Fruit fly (Drosophila melanogaster) whole organism, embryonic: ENCODE measurements around the gene CG11970.

Source experiments
- Antp ChIP-seq: fragments of 200-800 bp; sonication (Bioruptor generic); optimal IDR thresholded peaks from 3 replicates; lab custom pipeline; 2016; ENCODE audit warnings: missing biosample characterization, missing genetic modification characterization
- CG10431 ChIP-seq: fragments of 200-800 bp; sonication (Bioruptor generic); optimal IDR thresholded peaks from 3 replicates; lab custom pipeline; 2018; ENCODE audit warnings: missing biosample characterization, mild to moderate bottlenecking, missing genetic modification characterization
- CG11695 ChIP-seq: fragments of 200-800 bp; sonication (Bioruptor generic); IDR thresholded peaks from 3 replicates; pipeline ENCODE4 v1.3.6; 2022; ENCODE audit warnings: missing biosample characterization, missing genetic modification characterization
- CG12391 ChIP-seq: fragments of 200-800 bp; sonication (Bioruptor generic); optimal IDR thresholded peaks from 3 replicates; lab custom pipeline; 2018; ENCODE audit warnings: missing biosample characterization, mild to moderate bottlenecking, missing genetic modification characterization, moderate library complexity
- CG12744 ChIP-seq: fragments of 200-800 bp; sonication (Bioruptor generic); optimal IDR thresholded peaks from 2 replicates; lab custom pipeline; 2016; ENCODE audit warnings: missing biosample characterization, missing genetic modification characterization
- CG14710 ChIP-seq: fragments of 200-800 bp; sonication (Bioruptor generic); optimal IDR thresholded peaks from 3 replicates; lab custom pipeline; 2019; ENCODE audit warnings: missing biosample characterization, mild to moderate bottlenecking, missing genetic modification characterization, moderate library complexity
- CG15269 ChIP-seq: fragments of 200-800 bp; sonication (Bioruptor generic); optimal IDR thresholded peaks from 2 replicates; lab custom pipeline; 2018; ENCODE audit warnings: missing biosample characterization, mild to moderate bottlenecking, missing genetic modification characterization, moderate library complexity
- CG15601 ChIP-seq: fragments of 200-800 bp; sonication (Bioruptor generic); optimal IDR thresholded peaks from 3 replicates; lab custom pipeline; 2019; ENCODE audit warnings: missing biosample characterization, mild to moderate bottlenecking, missing genetic modification characterization, moderate library complexity
- CG1602 ChIP-seq: fragments of 200-800 bp; sonication (Bioruptor generic); optimal IDR thresholded peaks from 3 replicates; lab custom pipeline; 2016; ENCODE audit warnings: missing biosample characterization, missing genetic modification characterization
- CG17328 ChIP-seq: fragments of 200-800 bp; sonication (Bioruptor generic); IDR thresholded peaks from 2 replicates; pipeline ENCODE4 v1.3.6; 2022; ENCODE audit warnings: missing biosample characterization, missing genetic modification characterization
- CG17361 ChIP-seq: fragments of 200-800 bp; sonication (Bioruptor generic); IDR thresholded peaks from 3 replicates; pipeline ENCODE4 v1.3.6; 2022; ENCODE audit warnings: missing biosample characterization, missing genetic modification characterization
- CG2120 ChIP-seq: fragments of 200-800 bp; sonication (Bioruptor generic); optimal IDR thresholded peaks from 3 replicates; lab custom pipeline; 2016; ENCODE audit warnings: missing biosample characterization, missing genetic modification characterization
- CG2712 ChIP-seq: fragments of 200-800 bp; optimal IDR thresholded peaks from 3 replicates; lab custom pipeline; 2019; ENCODE audit warnings: missing biosample characterization, mild to moderate bottlenecking, missing genetic modification characterization, moderate library complexity
- CG30020 ChIP-seq: fragments of 200-800 bp; optimal IDR thresholded peaks from 2 replicates; lab custom pipeline; 2019; ENCODE audit warnings: missing biosample characterization, mild to moderate bottlenecking, missing genetic modification characterization, moderate library complexity
- CG3065 ChIP-seq: fragments of 200-800 bp; sonication (Bioruptor generic); optimal IDR thresholded peaks from 2 replicates; lab custom pipeline; 2016; ENCODE audit warnings: missing biosample characterization, missing genetic modification characterization
- CG5245 ChIP-seq: fragments of 200-800 bp; sonication (Bioruptor generic); optimal IDR thresholded peaks from 3 replicates; lab custom pipeline; 2016; ENCODE audit warnings: missing biosample characterization, missing genetic modification characterization
- CG6254 ChIP-seq: fragments of 200-800 bp; sonication (Bioruptor generic); optimal IDR thresholded peaks from 3 replicates; lab custom pipeline; 2017; ENCODE audit warnings: mild to moderate bottlenecking, missing biosample characterization, missing genetic modification reagents, missing genetic modification characterization
- CG7372 ChIP-seq: fragments of 200-800 bp; sonication (Bioruptor generic); IDR thresholded peaks from 2 replicates; pipeline ENCODE4 v1.3.6; 2022; ENCODE audit warnings: missing biosample characterization, missing genetic modification characterization
- CoRest ChIP-seq: fragments of 200-800 bp; sonication (Bioruptor generic); optimal IDR thresholded peaks from 3 replicates; lab custom pipeline; 2018; ENCODE audit warnings: missing biosample characterization, mild to moderate bottlenecking, missing genetic modification characterization, moderate library complexity
- D ChIP-seq, 2 experiments: fragments of 200-800 bp in 1 of 2; fragments of >200 bp in 1 of 2; sonication (Bioruptor generic) in 1 of 2; optimal IDR thresholded peaks; 2 replicates in 1 of 2; 3 replicates in 1 of 2; lab custom pipeline; 2017; ENCODE audit warnings: mild to moderate bottlenecking in 1 of 2, missing biosample characterization in 1 of 2, missing genetic modification characterization in 1 of 2, missing genetic modification reagents in 1 of 2
- D19A ChIP-seq: fragments of 200-800 bp; optimal IDR thresholded peaks from 3 replicates; lab custom pipeline; 2019; ENCODE audit warnings: missing biosample characterization, mild to moderate bottlenecking, missing genetic modification characterization, moderate library complexity
- Gug ChIP-seq: fragments of 200-800 bp; sonication (Bioruptor generic); IDR thresholded peaks from 4 replicates; pipeline ENCODE4 v1.3.6; 2022; ENCODE audit warnings: missing biosample characterization, missing genetic modification characterization
- HHEX ChIP-seq: fragments of 200-800 bp; sonication (Bioruptor generic); optimal IDR thresholded peaks from 3 replicates; lab custom pipeline; 2017; ENCODE audit warnings: missing biosample characterization, mild to moderate bottlenecking, missing genetic modification characterization, missing genetic modification reagents
- HLH3B ChIP-seq: fragments of 200-800 bp; sonication (Bioruptor generic); IDR thresholded peaks from 2 replicates; pipeline ENCODE4 v1.3.6; 2022; ENCODE audit warnings: missing biosample characterization, missing genetic modification characterization
- Myb ChIP-seq: fragments of 200-800 bp; sonication (Bioruptor generic); optimal IDR thresholded peaks from 2 replicates; lab custom pipeline; 2016; ENCODE audit warnings: missing biosample characterization, missing genetic modification characterization
- Nf-YA ChIP-seq: fragments of 200-800 bp; sonication (Bioruptor generic); IDR thresholded peaks from 2 replicates; pipeline ENCODE4 v1.3.6; 2022; ENCODE audit warnings: missing biosample characterization, missing genetic modification characterization
- Nf-YB ChIP-seq: fragments of 200-800 bp; sonication (Bioruptor generic); optimal IDR thresholded peaks from 3 replicates; lab custom pipeline; 2019; ENCODE audit warnings: missing biosample characterization, mild to moderate bottlenecking, missing genetic modification characterization, moderate library complexity
- PHDP ChIP-seq: fragments of 200-800 bp; sonication (Bioruptor generic); optimal IDR thresholded peaks from 3 replicates; lab custom pipeline; 2018; ENCODE audit warnings: missing biosample characterization, mild to moderate bottlenecking, missing genetic modification characterization, moderate library complexity
- Ptx1 ChIP-seq: fragments of 200-800 bp; sonication (Bioruptor generic); IDR thresholded peaks from 2 replicates; pipeline ENCODE4 v1.3.6; 2022; ENCODE audit warnings: missing biosample characterization, missing genetic modification characterization
- Sox100B ChIP-seq: fragments of 200-800 bp; sonication (Bioruptor generic); optimal IDR thresholded peaks from 3 replicates; lab custom pipeline; 2018; ENCODE audit warnings: missing biosample characterization, mild to moderate bottlenecking, missing genetic modification characterization
- bigmax ChIP-seq: fragments of 200-800 bp; sonication (Bioruptor generic); optimal IDR thresholded peaks from 2 replicates; lab custom pipeline; 2018; ENCODE audit warnings: missing biosample characterization, mild to moderate bottlenecking, missing genetic modification characterization
- dmrt99B ChIP-seq: fragments of 200-800 bp; sonication (Bioruptor generic); optimal IDR thresholded peaks from 2 replicates; lab custom pipeline; 2018; ENCODE audit warnings: missing biosample characterization, mild to moderate bottlenecking, missing genetic modification characterization, moderate library complexity
- esg ChIP-seq: fragments of 200-800 bp; sonication (Bioruptor generic); conservative IDR thresholded peaks from 2 replicates; pipeline ENCODE4 v1.3.6; 2022; ENCODE audit warnings: missing biosample characterization, missing genetic modification characterization
- eve ChIP-seq, 2 experiments: fragments of >200 bp; optimal IDR thresholded peaks; 2 replicates each; lab custom pipeline; 2017; ENCODE audit warnings: missing biosample characterization in 2 of 2, missing genetic modification characterization in 2 of 2
- gem ChIP-seq: fragments of 200-800 bp; sonication (Bioruptor generic); optimal IDR thresholded peaks from 2 replicates; lab custom pipeline; 2019; ENCODE audit warnings: missing biosample characterization, mild to moderate bottlenecking, missing genetic modification characterization, moderate library complexity
- hkb ChIP-seq, 2 experiments: fragments of 200-800 bp in 1 of 2; fragments of >200 bp in 1 of 2; sonication (Bioruptor generic) in 1 of 2; IDR thresholded peaks in 1 of 2; optimal IDR thresholded peaks in 1 of 2; 2 replicates each; pipeline versions ENCODE4 v1.3.6 to Lab custom; 2017 to 2022; ENCODE audit warnings: missing biosample characterization in 1 of 2, missing genetic modification characterization in 1 of 2
- ind ChIP-seq: fragments of 200-800 bp; sonication (Bioruptor generic); optimal IDR thresholded peaks from 3 replicates; lab custom pipeline; 2016; ENCODE audit warnings: missing biosample characterization, missing genetic modification characterization
- inv ChIP-seq: fragments of 200-800 bp; sonication (Bioruptor generic); IDR thresholded peaks from 2 replicates; pipeline ENCODE4 v1.3.6; 2022; ENCODE audit warnings: missing biosample characterization, missing genetic modification characterization; ENCODE audit not compliant: partially characterized antibody
- pros ChIP-seq: fragments of 200-800 bp; sonication (Bioruptor generic); optimal IDR thresholded peaks from 3 replicates; lab custom pipeline; 2019; ENCODE audit warnings: missing biosample characterization, mild to moderate bottlenecking, missing genetic modification characterization, moderate library complexity
- sc ChIP-seq, 3 experiments: fragments of >200 bp in 2 of 3; fragments of 200-800 bp in 1 of 3; sonication (Bioruptor generic) in 1 of 3; optimal IDR thresholded peaks; 2 replicates in 2 of 3; 3 replicates in 1 of 3; lab custom pipeline; 2017; ENCODE audit warnings: mild to moderate bottlenecking in 1 of 3, missing biosample characterization in 1 of 3, missing genetic modification characterization in 1 of 3, missing genetic modification reagents in 1 of 3
- sens ChIP-seq: fragments of 200-800 bp; sonication (Bioruptor generic); peaks from one replicate; lab custom pipeline; 2016; ENCODE audit warnings: missing biosample characterization, missing genetic modification characterization
- slbo ChIP-seq: fragments of 200-800 bp; sonication (Bioruptor generic); IDR thresholded peaks from 2 replicates; pipeline ENCODE4 v1.3.6; 2022; ENCODE audit warnings: missing biosample characterization, missing genetic modification characterization
- slp2 ChIP-seq: fragments of 200-800 bp; sonication (Bioruptor generic); optimal IDR thresholded peaks from 2 replicates; lab custom pipeline; 2016; ENCODE audit warnings: missing biosample characterization, missing genetic modification characterization
- sug ChIP-seq: fragments of 200-800 bp; optimal IDR thresholded peaks from 2 replicates; lab custom pipeline; 2019; ENCODE audit warnings: missing biosample characterization, mild to moderate bottlenecking, missing genetic modification characterization, moderate library complexity
- tap ChIP-seq: fragments of 200-800 bp; optimal IDR thresholded peaks from 3 replicates; lab custom pipeline; 2019; ENCODE audit warnings: missing biosample characterization, mild to moderate bottlenecking, missing genetic modification characterization, moderate library complexity
- trh ChIP-seq: fragments of 200-800 bp; sonication (Bioruptor generic); optimal IDR thresholded peaks from 2 replicates; lab custom pipeline; 2016; ENCODE audit warnings: missing biosample characterization, missing genetic modification characterization
- yki ChIP-seq: fragments of >200 bp; optimal IDR thresholded peaks from 3 replicates; lab custom pipeline; 2018

The CG11970 gene

DNA sequence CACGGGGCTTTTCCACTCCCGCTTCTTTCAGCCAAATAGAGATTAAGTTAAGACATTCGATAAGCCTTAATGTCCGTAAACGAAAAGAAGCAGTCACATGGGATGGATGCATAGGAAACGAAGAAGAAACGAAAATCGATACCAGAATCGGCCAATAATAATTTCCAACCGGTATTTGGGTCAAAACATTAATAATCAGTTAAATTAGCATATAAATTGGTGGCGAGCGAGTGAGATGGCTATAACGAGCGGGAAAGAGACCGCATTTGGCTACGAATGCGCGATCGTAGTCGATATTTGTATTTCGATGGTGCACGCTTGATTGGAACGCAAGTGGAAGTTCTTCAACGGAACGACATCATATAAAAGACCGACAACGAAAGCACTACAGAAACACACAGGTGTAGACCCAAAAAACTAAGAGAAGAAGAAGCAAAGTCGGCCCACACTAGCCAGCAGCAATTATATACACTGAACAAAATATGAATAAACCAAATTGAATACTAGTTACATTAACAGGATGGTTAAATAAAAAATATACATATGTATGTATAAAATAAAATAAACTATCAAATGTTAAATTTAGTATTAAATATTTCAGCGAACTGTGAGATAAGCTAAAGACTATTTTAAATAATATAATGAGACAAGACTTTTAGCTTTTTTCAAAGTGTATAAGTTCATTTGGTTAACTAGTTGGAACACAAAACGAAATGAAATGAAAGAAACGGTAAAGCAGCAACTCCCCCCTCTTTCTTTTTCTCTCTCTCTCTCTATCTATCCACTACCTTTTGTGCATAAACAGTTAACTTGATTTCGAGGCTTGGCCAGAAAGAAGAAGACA is 29.8 kb upstream of the CG11970 start:
- peak; percentile 50 for TF ChIP-seq pros (GFP tag; lab: Kevin White, UChicago)
- peak; percentile 77 for TF ChIP-seq CG14710 (tag; lab: Kevin White, UChicago)
- peak; percentile 12 for TF ChIP-seq ind (GFP tag; lab: Kevin White, UChicago)
- no peak for TF ChIP-seq hkb (optimal IDR thresholded peaks at IDR 0.05; lab: Kevin White, UChicago)
- TF ChIP-seq hkb (GFP tag; IDR thresholded peaks at IDR 0.05; lab: Robert Waterston, UW) = peak; percentile 28; the same call in 1 of the 2 replicates
- TF ChIP-seq CG2712 (tag; lab: Kevin White, UChicago) = peak; percentile 89
- peak; percentile 65 for TF ChIP-seq sens (GFP tag; lab: Kevin White, UChicago)
- no peak for TF ChIP-seq slp2 (GFP tag; lab: Kevin White, UChicago)
- peak; percentile 66 for TF ChIP-seq CoRest (tag; lab: Kevin White, UChicago)
- peak; percentile 36 for TF ChIP-seq CG1602 (GFP tag; lab: Kevin White, UChicago)
- no peak for TF ChIP-seq CG12744 (GFP tag; lab: Kevin White, UChicago)
- TF ChIP-seq CG12391 = peak; percentile 77
- TF ChIP-seq yki (lab: Kevin White, UChicago) = no peak
- peak; percentile 24 for TF ChIP-seq CG30020 (tag; lab: Kevin White, UChicago)
- no peak for TF ChIP-seq CG2120 (GFP tag; lab: Kevin White, UChicago)
- no peak for TF ChIP-seq Nf-YA (GFP tag; lab: Robert Waterston, UW)
- TF ChIP-seq trh (GFP tag; lab: Kevin White, UChicago) = no peak
- TF ChIP-seq Gug (GFP tag; lab: Robert Waterston, UW) = no peak
- no peak for TF ChIP-seq CG5245 (GFP tag; lab: Kevin White, UChicago)
- peak; percentile 56 for TF ChIP-seq HLH3B (GFP tag; lab: Robert Waterston, UW)
- 0 out of 3 replicates have a peak, but pooled peaks have one; percentile 42 for TF ChIP-seq CG11695 (GFP tag; lab: Robert Waterston, UW)
- TF ChIP-seq HHEX = no peak
- no peak for TF ChIP-seq slbo (GFP tag; lab: Robert Waterston, UW)
- peak; percentile 75 for TF ChIP-seq tap (tag; lab: Kevin White, UChicago)
- TF ChIP-seq CG7372 (GFP tag; lab: Robert Waterston, UW) = no peak
- peak; percentile 46 for TF ChIP-seq Nf-YB (GFP tag; lab: Kevin White, UChicago)
- TF ChIP-seq CG17361 (GFP tag; lab: Robert Waterston, UW) = peak; percentile 87
- TF ChIP-seq gem (tag; lab: Kevin White, UChicago) = peak; percentile 88
- peak; percentile 46; the same call in 1 of the 2 replicates for TF ChIP-seq CG17328 (GFP tag; lab: Robert Waterston, UW)
- peak; percentile 68 for TF ChIP-seq PHDP (tag; lab: Kevin White, UChicago)
- TF ChIP-seq sc (optimal IDR thresholded peaks at IDR 0.05; lab: Kevin White, UChicago) = no peak
- TF ChIP-seq sc (GFP tag; optimal IDR thresholded peaks at IDR 0.05; lab: Kevin White, UChicago) = peak; percentile 40
- peak; percentile 57 for TF ChIP-seq CG15269 (tag; lab: Kevin White, UChicago)
- TF ChIP-seq CG10431 (GFP tag; lab: Kevin White, UChicago) = no peak
- peak; percentile 63; the same call in 1 of the 2 replicates for TF ChIP-seq Ptx1
- no peak for TF ChIP-seq sug (tag; lab: Kevin White, UChicago)
- no peak for TF ChIP-seq inv (GFP tag; lab: Robert Waterston, UW)
- peak; percentile 85 for TF ChIP-seq dmrt99B (tag; lab: Kevin White, UChicago)
- no peak for TF ChIP-seq D (optimal IDR thresholded peaks at IDR 0.05; lab: Kevin White, UChicago)
- peak; percentile 55 for TF ChIP-seq D (GFP tag; optimal IDR thresholded peaks at IDR 0.05; lab: Kevin White, UChicago)
- TF ChIP-seq Antp (GFP tag; lab: Kevin White, UChicago) = no peak
- TF ChIP-seq D19A = peak; percentile 81
- TF ChIP-seq Sox100B (GFP tag; lab: Kevin White, UChicago) = peak; percentile 79
- TF ChIP-seq CG15601 (tag; lab: Kevin White, UChicago) = peak; percentile 77
- TF ChIP-seq bigmax (GFP tag; lab: Kevin White, UChicago) = no peak
- peak in 1 of 2 experiments; percentile 48 for TF ChIP-seq eve (GFP tag; optimal IDR thresholded peaks at IDR 0.05; lab: Kevin White, UChicago)
- no peak for TF ChIP-seq Myb (GFP tag; lab: Kevin White, UChicago)
- TF ChIP-seq CG3065 = peak; percentile 22
- peak; percentile 32 for TF ChIP-seq CG6254 (GFP tag; lab: Kevin White, UChicago)
- peak; percentile 29; the same call in 1 of the 2 replicates for TF ChIP-seq esg (GFP tag; lab: Robert Waterston, UW)
